Worm (Caenorhabditis elegans) whole organism, L1 larva: ENCODE results near the gene clec-79.

Experiments
- C34B4.2 ChIP-seq: sonication (generic microtip); optimal IDR thresholded peaks from 2 replicates; lab custom pipeline; 2017; ENCODE audit warnings: mild to moderate bottlenecking, missing genetic modification characterization, missing compliant biosample characterization
- F16B12.6 ChIP-seq: fragments of 150-350 bp; optimal IDR thresholded peaks from 2 replicates; lab custom pipeline; 2014; ENCODE audit warnings: missing biosample characterization, missing genetic modification characterization
- Y116A8C.19 ChIP-seq: sonication (generic microtip); optimal IDR thresholded peaks from 2 replicates; lab custom pipeline; 2016; ENCODE audit warnings: missing compliant biosample characterization, missing genetic modification characterization, borderline replicate concordance
- aly-2 ChIP-seq: fragments of 150-350 bp; optimal IDR thresholded peaks from 2 replicates; lab custom pipeline; 2014; ENCODE audit warnings: missing biosample characterization, missing genetic modification characterization
- ama-1 ChIP-seq: fragments of 150-350 bp; optimal IDR thresholded peaks from 2 replicates; lab custom pipeline; 2014
- blmp-1 ChIP-seq: fragments of 150-350 bp; optimal IDR thresholded peaks from 2 replicates; lab custom pipeline; 2014; ENCODE audit warnings: missing biosample characterization, missing genetic modification characterization
- ceh-63 ChIP-seq: fragments of 200-800 bp; sonication (Bioruptor generic); optimal IDR thresholded peaks from 2 replicates; lab custom pipeline; 2018; ENCODE audit warnings: mild to moderate bottlenecking, missing genetic modification characterization, missing compliant biosample characterization
- ceh-82 ChIP-seq, 3 experiments: fragments of 150-350 bp in 1 of 3; sonication (generic microtip) in 2 of 3; optimal IDR thresholded peaks; 2 replicates each; lab custom pipeline; 2014 to 2017; ENCODE audit warnings: missing biosample characterization in 3 of 3, missing genetic modification characterization in 3 of 3
- dpl-1 ChIP-seq, 3 experiments: fragments of 150-350 bp in 2 of 3; sonication (generic microtip) in 1 of 3; optimal IDR thresholded peaks; 2 replicates each; lab custom pipeline; 2014 to 2017; ENCODE audit warnings: missing biosample characterization in 3 of 3, missing genetic modification characterization in 3 of 3, missing genetic modification reagents in 3 of 3
- dsc-1 ChIP-seq: sonication (generic microtip); optimal IDR thresholded peaks from 2 replicates; lab custom pipeline; 2016; ENCODE audit warnings: mild to moderate bottlenecking, missing genetic modification characterization, missing compliant biosample characterization
- efl-1 ChIP-seq, 4 experiments: fragments of 150-350 bp; optimal IDR thresholded peaks in 3 of 4; peaks in 1 of 4; 1 replicate in 1 of 4; 2 replicates in 3 of 4; lab custom pipeline; 2014; ENCODE audit warnings: missing biosample characterization in 2 of 4, missing genetic modification characterization in 2 of 4, missing genetic modification reagents in 2 of 4
- egl-13 ChIP-seq: sonication (generic microtip); optimal IDR thresholded peaks from 2 replicates; lab custom pipeline; 2016; ENCODE audit warnings: missing genotype, missing genetic modification reagents, missing genetic modification characterization, missing compliant biosample characterization
- elt-2 ChIP-seq: sonication (generic microtip); optimal IDR thresholded peaks from 2 replicates; lab custom pipeline; 2016; ENCODE audit warnings: missing genetic modification characterization, mild to moderate bottlenecking, inconsistent platforms, missing compliant biosample characterization, missing genetic modification reagents
- ets-5 ChIP-seq: fragments of 200-800 bp; sonication (Bioruptor generic); IDR thresholded peaks from 2 replicates; pipeline ENCODE4 v1.3.6; 2022; ENCODE audit warnings: missing genetic modification characterization, missing compliant biosample characterization
- fkh-4 ChIP-seq: sonication (generic microtip); optimal IDR thresholded peaks from 2 replicates; lab custom pipeline; 2016; ENCODE audit warnings: missing compliant biosample characterization, missing genetic modification characterization, borderline replicate concordance
- hlh-4 ChIP-seq: sonication (generic microtip); optimal IDR thresholded peaks from 2 replicates; lab custom pipeline; 2016; ENCODE audit warnings: mild to moderate bottlenecking, missing genetic modification characterization, missing compliant biosample characterization
- hpl-2 ChIP-seq: fragments of 150-350 bp; optimal IDR thresholded peaks from 2 replicates; lab custom pipeline; 2014; ENCODE audit warnings: missing biosample characterization, missing genetic modification reagents, missing genetic modification characterization
- jun-1 ChIP-seq: fragments of 150-350 bp; optimal IDR thresholded peaks from 2 replicates; lab custom pipeline; 2014; ENCODE audit warnings: missing biosample characterization, missing genetic modification reagents, missing genetic modification characterization
- lin-13 ChIP-seq: fragments of 150-350 bp; optimal IDR thresholded peaks from 2 replicates; lab custom pipeline; 2014; ENCODE audit warnings: missing biosample characterization, missing genetic modification reagents, missing genetic modification characterization
- lin-14 ChIP-seq: fragments of 200-800 bp; sonication (Bioruptor generic); optimal IDR thresholded peaks from 2 replicates; lab custom pipeline; 2018; ENCODE audit warnings: mild to moderate bottlenecking, missing genetic modification characterization, moderate library complexity, missing compliant biosample characterization
- lin-15B ChIP-seq: fragments of 150-350 bp; sonication (generic microtip); optimal IDR thresholded peaks from 3 replicates; lab custom pipeline; 2014; ENCODE audit warnings: missing biosample characterization, missing genetic modification characterization
- lin-35 ChIP-seq, 2 experiments: fragments of 150-350 bp; optimal IDR thresholded peaks; 2 replicates each; lab custom pipeline; 2014; ENCODE audit warnings: missing biosample characterization in 2 of 2, missing genetic modification characterization in 2 of 2, missing genetic modification reagents in 2 of 2
- mab-9 ChIP-seq: fragments of 200-800 bp; sonication (Bioruptor generic); IDR thresholded peaks from 2 replicates; pipeline ENCODE4 v1.3.6; 2022; ENCODE audit warnings: missing genetic modification reagents, missing genetic modification characterization, missing compliant biosample characterization
- nhr-12 ChIP-seq: sonication (generic microtip); optimal IDR thresholded peaks from 2 replicates; lab custom pipeline; 2017; ENCODE audit warnings: missing biosample characterization, missing genetic modification characterization
- nhr-19 ChIP-seq: fragments of 200-800 bp; sonication (Bioruptor generic); conservative IDR thresholded peaks from 2 replicates; pipeline ENCODE4 v1.3.6; 2022; ENCODE audit warnings: missing genetic modification characterization, missing compliant biosample characterization
- nhr-20 ChIP-seq: sonication (generic microtip); optimal IDR thresholded peaks from 2 replicates; lab custom pipeline; 2016; ENCODE audit warnings: mild to moderate bottlenecking, missing genetic modification characterization, missing compliant biosample characterization
- nhr-237 ChIP-seq: fragments of 150-350 bp; optimal IDR thresholded peaks from 2 replicates; lab custom pipeline; 2014; ENCODE audit warnings: missing biosample characterization, missing genetic modification characterization
- nhr-47 ChIP-seq: sonication (generic microtip); optimal IDR thresholded peaks from 2 replicates; lab custom pipeline; 2016; ENCODE audit warnings: mild to moderate bottlenecking, missing genetic modification characterization, moderate library complexity, missing compliant biosample characterization
- nhr-71 ChIP-seq: sonication (generic microtip); optimal IDR thresholded peaks from 2 replicates; lab custom pipeline; 2016; ENCODE audit warnings: mild to moderate bottlenecking, missing genetic modification characterization, moderate library complexity, missing compliant biosample characterization
- nhr-85 ChIP-seq: sonication (generic microtip); peaks from one replicate; lab custom pipeline; 2016; ENCODE audit warnings: missing genetic modification characterization, inconsistent platforms, missing compliant biosample characterization
- nhr-90 ChIP-seq: sonication (generic microtip); optimal IDR thresholded peaks from 2 replicates; lab custom pipeline; 2016; ENCODE audit warnings: mild to moderate bottlenecking, missing genetic modification characterization, missing compliant biosample characterization; ENCODE audit not compliant: poor library complexity
- pqm-1 ChIP-seq: sonication (generic microtip); optimal IDR thresholded peaks from 3 replicates; lab custom pipeline; 2017; ENCODE audit warnings: missing biosample characterization, missing genetic modification characterization
- rnt-1 ChIP-seq: sonication (generic microtip); optimal IDR thresholded peaks from 2 replicates; lab custom pipeline; 2016; ENCODE audit warnings: mild to moderate bottlenecking, missing genetic modification characterization, moderate library complexity, missing compliant biosample characterization
- skn-1 ChIP-seq: fragments of 150-350 bp; optimal IDR thresholded peaks from 2 replicates; lab custom pipeline; 2014; ENCODE audit warnings: missing biosample characterization, missing genetic modification characterization
- sox-4 ChIP-seq: sonication (generic microtip); optimal IDR thresholded peaks from 2 replicates; lab custom pipeline; 2016; ENCODE audit warnings: missing genetic modification characterization, missing compliant biosample characterization
- sup-37 ChIP-seq: fragments of 200-800 bp; sonication (Bioruptor generic); optimal IDR thresholded peaks from 2 replicates; lab custom pipeline; 2018; ENCODE audit warnings: mild to moderate bottlenecking, missing genetic modification characterization, missing compliant biosample characterization
- tbx-2 ChIP-seq: sonication (generic microtip); optimal IDR thresholded peaks from 2 replicates; lab custom pipeline; 2016; ENCODE audit warnings: missing genetic modification characterization, missing compliant biosample characterization
- tlp-1 ChIP-seq: fragments of 150-350 bp; optimal IDR thresholded peaks from 2 replicates; lab custom pipeline; 2014; ENCODE audit warnings: missing biosample characterization, missing genetic modification characterization
- unc-62 ChIP-seq: fragments of 150-350 bp; optimal IDR thresholded peaks from 2 replicates; lab custom pipeline; 2014; ENCODE audit warnings: missing biosample characterization, missing genetic modification reagents, missing genetic modification characterization
- unc-86 ChIP-seq: sonication (generic microtip); optimal IDR thresholded peaks from 2 replicates; lab custom pipeline; 2016; ENCODE audit warnings: missing genetic modification characterization, missing compliant biosample characterization
- vab-15 ChIP-seq: sonication (generic microtip); optimal IDR thresholded peaks from 2 replicates; lab custom pipeline; 2017; ENCODE audit warnings: missing genotype, mild to moderate bottlenecking, missing genetic modification characterization, missing compliant biosample characterization
- xbp-1 ChIP-seq: sonication (generic microtip); optimal IDR thresholded peaks from 2 replicates; lab custom pipeline; 2016; ENCODE audit warnings: missing genetic modification characterization, missing compliant biosample characterization
- zip-4 ChIP-seq: fragments of 200-800 bp; sonication (Bioruptor generic); optimal IDR thresholded peaks from 2 replicates; lab custom pipeline; 2018; ENCODE audit warnings: mild to moderate bottlenecking, missing genetic modification characterization, moderate library complexity, missing compliant biosample characterization
- ztf-11 ChIP-seq, 2 experiments: sonication (generic microtip); optimal IDR thresholded peaks; 2 replicates each; lab custom pipeline; 2016 to 2017; ENCODE audit warnings: missing genetic modification characterization in 2 of 2, missing biosample characterization in 1 of 2, missing compliant biosample characterization in 1 of 2

clec-79 gene

DNA sequence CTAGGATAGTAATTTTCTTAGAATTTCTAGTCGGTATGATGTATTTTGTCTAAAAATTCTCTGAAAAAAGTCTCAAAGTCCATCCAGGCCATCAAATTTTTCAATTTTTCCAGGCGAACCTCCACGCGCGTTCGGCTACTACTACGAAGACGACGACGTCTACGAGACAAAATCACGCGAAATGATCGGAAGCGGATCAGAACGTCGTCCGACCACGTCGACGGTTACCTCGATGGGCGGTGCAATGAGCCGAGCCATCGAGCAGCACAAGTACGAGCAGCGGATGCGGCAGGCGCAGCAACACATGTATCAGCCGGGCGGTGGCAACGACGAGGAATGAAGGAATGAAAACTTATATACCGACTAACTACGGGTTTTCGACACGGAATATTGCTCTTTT, 40.5 kb downstream of the clec-79 start:
- TF ChIP-seq ama-1 (no peak), ets-5 (GFP tag; lab: Robert Waterston, UW) (no peak), F16B12.6 (tag; lab: Kevin White, UChicago) (no peak), lin-14 (GFP tag; lab: Kevin White, UChicago) (no peak), skn-1 (tag; lab: Kevin White, UChicago) (no peak), nhr-20 (tag; lab: Kevin White, UChicago) (no peak), nhr-71 (tag; lab: Kevin White, UChicago) (no peak), blmp-1 (tag; lab: Kevin White, UChicago) (no peak), ceh-82 (tag; optimal IDR thresholded peaks at IDR 0.05; lab: Kevin White, UChicago) (no peak), lin-15B (tag; lab: Kevin White, UChicago) (no peak), sup-37 (GFP tag; lab: Kevin White, UChicago) (no peak), efl-1 (optimal IDR thresholded peaks at IDR 0.05; lab: Kevin White, UChicago) (no peak), efl-1 (GFP tag; optimal IDR thresholded peaks at IDR 0.05 in 1 of 2; lab: Kevin White, UChicago) (no peak), Y116A8C.19 (tag; lab: Kevin White, UChicago) (no peak), nhr-90 (tag; lab: Kevin White, UChicago) (no peak), sox-4 (tag; lab: Kevin White, UChicago) (no peak), egl-13 (tag; lab: Kevin White, UChicago) (no peak), nhr-47 (tag; lab: Kevin White, UChicago) (no peak), C34B4.2 (tag; lab: Kevin White, UChicago) (no peak), unc-62 (GFP tag; lab: Kevin White, UChicago) (no peak)
- TF ChIP-seq, all 84 proteins: peak for 0

DNA sequence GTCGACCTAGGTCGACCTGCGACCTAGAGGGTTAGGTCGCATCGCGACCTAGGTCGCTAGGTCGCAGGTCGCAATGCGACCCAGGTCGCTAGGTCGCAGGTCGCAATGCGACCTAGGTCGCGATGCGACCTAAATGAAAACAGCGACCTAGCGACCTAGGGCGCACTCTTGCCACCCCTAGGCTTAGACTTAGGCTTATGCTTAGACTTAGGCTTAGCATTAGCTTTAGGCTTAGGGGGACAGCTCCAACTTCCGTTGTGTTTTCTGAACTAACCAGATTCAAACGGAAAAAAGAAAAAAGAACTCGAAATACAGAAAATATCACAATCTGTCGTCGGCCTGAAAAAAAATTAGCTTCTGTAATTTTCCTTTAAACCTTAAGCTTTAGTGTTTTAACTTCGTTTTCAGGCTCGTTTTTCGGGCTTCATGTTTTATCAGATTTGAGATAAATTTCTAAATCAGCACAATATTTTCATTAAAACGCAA, 41.2 kb downstream of the clec-79 start:
- TF ChIP-seq unc-86 = no peak
- no peak for TF ChIP-seq ztf-11 (tag; optimal IDR thresholded peaks at IDR 0.05; lab: Kevin White, UChicago)
- peak; percentile 78 for TF ChIP-seq nhr-85 (tag; lab: Kevin White, UChicago)
- TF ChIP-seq nhr-71 (tag; lab: Kevin White, UChicago) = peak; percentile 22
- peak; percentile 73 for TF ChIP-seq aly-2
- TF ChIP-seq lin-13 (GFP tag; lab: Kevin White, UChicago) = peak; percentile 32
- peak; percentile 1 for TF ChIP-seq rnt-1 (tag; lab: Kevin White, UChicago)
- peak; percentile 29 for TF ChIP-seq nhr-19 (GFP tag; lab: Robert Waterston, UW)

DNA sequence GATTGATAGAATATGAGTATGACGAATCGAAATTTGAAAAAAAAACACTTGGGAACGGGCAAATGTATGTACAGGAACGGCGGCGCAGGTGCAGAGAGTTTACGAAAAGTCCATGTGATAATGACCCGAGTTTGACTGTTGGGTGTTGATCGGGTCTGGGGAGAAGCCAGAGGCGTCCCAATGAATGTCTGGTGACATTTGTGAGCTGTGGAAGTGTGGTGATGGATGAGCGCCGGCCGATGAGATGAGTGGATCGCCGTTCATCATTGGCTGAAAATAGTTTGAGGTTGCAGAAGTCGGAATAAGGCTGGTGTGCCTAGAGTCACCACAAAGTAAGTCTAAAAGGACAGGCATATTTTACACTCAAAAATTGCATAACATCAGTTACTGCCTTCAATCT, 42.5 kb downstream of the clec-79 start:
- TF ChIP-seq mab-9 (no peak), nhr-85 (tag; lab: Kevin White, UChicago) (peak; percentile 42), xbp-1 (tag; lab: Kevin White, UChicago) (no peak)

DNA sequence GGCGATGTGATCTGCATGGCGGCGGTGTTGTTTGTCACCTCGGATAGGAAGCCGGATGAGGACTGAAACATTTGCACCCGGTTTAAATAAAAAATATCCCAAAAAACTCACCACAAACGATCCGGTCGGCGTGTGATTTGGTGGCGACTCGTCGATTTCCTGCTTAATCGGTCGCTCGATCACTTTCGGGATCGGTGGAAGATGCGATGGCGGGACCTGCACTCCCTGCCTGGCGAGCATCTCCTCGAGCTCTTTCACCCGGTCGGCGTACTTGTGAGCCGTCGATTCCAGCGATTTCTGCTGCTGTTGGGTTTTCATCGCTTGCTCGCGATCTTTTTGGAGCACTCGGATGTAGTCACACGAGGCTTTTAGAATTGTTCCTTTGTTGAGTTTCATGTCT, 43.6 kb downstream of the clec-79 start:
- no peak for TF ChIP-seq skn-1 (tag; lab: Kevin White, UChicago)
- no peak for TF ChIP-seq vab-15
- TF ChIP-seq nhr-20 (tag; lab: Kevin White, UChicago) = no peak
- TF ChIP-seq lin-35 (GFP tag; optimal IDR thresholded peaks at IDR 0.05; lab: Kevin White, UChicago) = no peak
- TF ChIP-seq elt-2 (tag; lab: Kevin White, UChicago) = no peak
- no peak for TF ChIP-seq nhr-237
- no peak for TF ChIP-seq nhr-19 (GFP tag; lab: Robert Waterston, UW)
- TF ChIP-seq, all 84 proteins: peak for 0

DNA sequence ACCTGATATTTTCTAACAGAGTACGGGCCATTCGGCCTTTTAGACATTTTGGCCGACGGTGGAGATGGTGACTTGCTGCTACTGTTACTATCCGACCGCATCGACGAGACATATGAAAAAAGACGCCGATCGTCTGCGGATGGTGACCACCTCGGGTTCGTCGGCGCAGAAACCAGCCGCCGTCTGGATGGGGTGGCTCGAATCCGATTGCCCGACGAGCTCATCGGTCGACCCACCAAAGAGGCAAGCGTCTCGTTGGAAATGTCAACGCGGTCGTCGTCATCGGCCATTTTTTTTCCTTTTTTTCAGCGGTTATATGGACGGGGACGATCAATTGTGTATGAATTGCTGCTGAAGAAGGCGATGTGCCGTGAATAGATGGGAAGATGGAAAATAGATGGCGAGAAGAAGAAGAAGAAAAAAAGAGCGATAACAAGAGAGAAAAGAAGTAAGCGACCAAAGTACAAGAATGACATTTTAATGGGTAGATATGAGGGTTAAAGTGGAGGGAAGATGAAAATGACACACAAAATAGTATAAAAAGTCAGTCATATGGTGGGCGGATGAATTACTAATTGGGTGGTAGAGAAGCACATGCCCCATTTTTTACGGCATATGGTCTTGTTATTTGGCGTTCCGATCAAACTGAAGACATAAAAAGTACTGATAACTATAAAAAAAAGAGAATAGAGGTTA, 45.7 kb downstream of the clec-79 start:
- TF ChIP-seq nhr-85 (tag; lab: Kevin White, UChicago) = peak; percentile 58
- no peak for TF ChIP-seq blmp-1 (tag; lab: Kevin White, UChicago)
- TF ChIP-seq fkh-4 (tag; lab: Kevin White, UChicago) = no peak
- no peak for TF ChIP-seq jun-1 (tag; lab: Kevin White, UChicago)
- no peak for TF ChIP-seq hpl-2
- TF ChIP-seq dsc-1 (tag; lab: Kevin White, UChicago) = no peak
- TF ChIP-seq pqm-1 (tag; lab: Kevin White, UChicago) = no peak
- no peak for TF ChIP-seq tlp-1
- no peak for TF ChIP-seq hlh-4 (tag; lab: Kevin White, UChicago)
- no peak for TF ChIP-seq zip-4
- no peak for TF ChIP-seq tbx-2
- no peak for TF ChIP-seq nhr-12
- TF ChIP-seq ets-5 (GFP tag; lab: Robert Waterston, UW) = no peak
- no peak for TF ChIP-seq ceh-63 (GFP tag; lab: Kevin White, UChicago)
- peak in 1 of 3 experiments; percentile 24 for TF ChIP-seq ceh-82 (tag; optimal IDR thresholded peaks at IDR 0.05; lab: Kevin White, UChicago)
- no peak for TF ChIP-seq dpl-1 (GFP tag; optimal IDR thresholded peaks at IDR 0.05; lab: Kevin White, UChicago)
